2 fruit fly cellular contexts compared by ENCODE assay signal in genomic region chr3L:12587218-12587797, dm6.
TF ChIP-seq lines count a peak whose summit lies in the region.

No protein-coding gene starts in this region.

- TF ChIP-seq CTCF in whole organism, embryonic (GFP tag; optimal IDR thresholded peaks at IDR 0.05; lab: Kevin White, UChicago), result no peak

TF ChIP-seq in whole organism, embryonic, 481 proteins besides CTCF, POLR2A, EP300 and RAD21 (continues in another document):
- TF ChIP-seq CG4328 (GFP tag; optimal IDR thresholded peaks at IDR 0.05; lab: Kevin White, UChicago), result no peak
- TF ChIP-seq phol (tag; optimal IDR thresholded peaks at IDR 0.05; lab: Kevin White, UChicago), result peak; percentile 14
- no peak for TF ChIP-seq danr (GFP tag; IDR thresholded peaks at IDR 0.05; lab: Robert Waterston, UW)
- TF ChIP-seq CG11696 (GFP tag; IDR thresholded peaks at IDR 0.05; lab: Robert Waterston, UW), result peak; percentile 62
- peak; percentile 46 for TF ChIP-seq Sox100B (GFP tag; optimal IDR thresholded peaks at IDR 0.05; lab: Kevin White, UChicago)
- no peak for TF ChIP-seq lbe (GFP tag; optimal IDR thresholded peaks at IDR 0.05; lab: Kevin White, UChicago)
- peak in 1 of 2 experiments; percentile 24 for TF ChIP-seq Hr51 (GFP tag; optimal IDR thresholded peaks at IDR 0.05; lab: Kevin White, UChicago)
- no peak for TF ChIP-seq CG9932 (GFP tag; IDR thresholded peaks at IDR 0.05; lab: Robert Waterston, UW)
- no peak for TF ChIP-seq Trl (optimal IDR thresholded peaks at IDR 0.05; lab: Kevin White, UChicago)
- TF ChIP-seq Trl (GFP tag; optimal IDR thresholded peaks at IDR 0.05; lab: Kevin White, UChicago), result no peak
- no peak for TF ChIP-seq Oaz (GFP tag; IDR thresholded peaks at IDR 0.05; lab: Robert Waterston, UW)
- TF ChIP-seq gsb-n (tag; optimal IDR thresholded peaks at IDR 0.05; lab: Kevin White, UChicago), result peak; percentile 7
- no peak for TF ChIP-seq ci (GFP tag; IDR thresholded peaks at IDR 0.05; lab: Robert Waterston, UW)
- peak; percentile 78; the same call in 2 of the 3 replicates for TF ChIP-seq CG17361 (GFP tag; IDR thresholded peaks at IDR 0.05; lab: Robert Waterston, UW)
- TF ChIP-seq Dad (GFP tag; optimal IDR thresholded peaks at IDR 0.05; lab: Kevin White, UChicago), result no peak
- peak; percentile 22 for TF ChIP-seq CG9437 (GFP tag; optimal IDR thresholded peaks at IDR 0.05; lab: Kevin White, UChicago)
- no peak for TF ChIP-seq pros (GFP tag; optimal IDR thresholded peaks at IDR 0.05; lab: Kevin White, UChicago)
- peak; percentile 37 for TF ChIP-seq CG10979 (tag; optimal IDR thresholded peaks at IDR 0.05; lab: Kevin White, UChicago)
- TF ChIP-seq ara (GFP tag; IDR thresholded peaks at IDR 0.05; lab: Robert Waterston, UW), result 0 out of 2 replicates have a peak, but pooled peaks have one; percentile 21
- TF ChIP-seq fd96Cb (tag; optimal IDR thresholded peaks at IDR 0.05; lab: Kevin White, UChicago), result peak; percentile 0
- peak; percentile 8 for TF ChIP-seq CG7556 (GFP tag; optimal IDR thresholded peaks at IDR 0.05; lab: Kevin White, UChicago)
- peak; percentile 16 for TF ChIP-seq CoRest (tag; optimal IDR thresholded peaks at IDR 0.05; lab: Kevin White, UChicago)
- TF ChIP-seq CG4424 (GFP tag; optimal IDR thresholded peaks at IDR 0.05; lab: Kevin White, UChicago), result peak; percentile 6
- no peak for TF ChIP-seq al (GFP tag; IDR thresholded peaks at IDR 0.05; lab: Robert Waterston, UW)
- no peak for TF ChIP-seq fd64A (GFP tag; optimal IDR thresholded peaks at IDR 0.05; lab: Kevin White, UChicago)
- TF ChIP-seq GATAe (GFP tag; conservative IDR thresholded peaks at IDR 0.05; lab: Robert Waterston, UW), result no peak
- TF ChIP-seq Ravus (GFP tag; IDR thresholded peaks at IDR 0.05; lab: Robert Waterston, UW), result no peak
- TF ChIP-seq toy (GFP tag; IDR thresholded peaks at IDR 0.05; lab: Robert Waterston, UW), result no peak
- peak; percentile 60 for TF ChIP-seq CG11504 (tag; optimal IDR thresholded peaks at IDR 0.05; lab: Kevin White, UChicago)
- peak; percentile 7 for TF ChIP-seq CG13424 (tag; optimal IDR thresholded peaks at IDR 0.05; lab: Kevin White, UChicago)
- TF ChIP-seq Antp (GFP tag; optimal IDR thresholded peaks at IDR 0.05; lab: Kevin White, UChicago), result no peak
- peak; percentile 15 for TF ChIP-seq CG17829 (tag; optimal IDR thresholded peaks at IDR 0.05; lab: Kevin White, UChicago)
- peak; percentile 11 for TF ChIP-seq Blimp-1 (GFP tag; optimal IDR thresholded peaks at IDR 0.05; lab: Kevin White, UChicago)
- TF ChIP-seq CG17802 (tag; optimal IDR thresholded peaks at IDR 0.05; lab: Kevin White, UChicago), result no peak
- no peak for TF ChIP-seq cas (GFP tag; IDR thresholded peaks at IDR 0.05; lab: Robert Waterston, UW)
- peak in 1 of 3 experiments; percentile 17 for TF ChIP-seq lola (GFP tag; optimal IDR thresholded peaks at IDR 0.05; lab: Kevin White, UChicago)
- peak; percentile 3 for TF ChIP-seq Hr3 (GFP tag; optimal IDR thresholded peaks at IDR 0.05; lab: Kevin White, UChicago)
- no peak for TF ChIP-seq MESR4 (GFP tag; optimal IDR thresholded peaks at IDR 0.05; lab: Kevin White, UChicago)
- peak; percentile 53 for TF ChIP-seq gem (tag; optimal IDR thresholded peaks at IDR 0.05; lab: Kevin White, UChicago)
- no peak for TF ChIP-seq CG3281 (GFP tag; optimal IDR thresholded peaks at IDR 0.05; lab: Kevin White, UChicago)
- TF ChIP-seq grau (tag; optimal IDR thresholded peaks at IDR 0.05; lab: Kevin White, UChicago), result peak; percentile 12
- TF ChIP-seq CG18262 (tag; optimal IDR thresholded peaks at IDR 0.05; lab: Kevin White, UChicago), result peak; percentile 59
- TF ChIP-seq Hr39 (optimal IDR thresholded peaks at IDR 0.05; lab: Kevin White, UChicago), result no peak
- peak; percentile 8 for TF ChIP-seq CG8388 (GFP tag; optimal IDR thresholded peaks at IDR 0.05; lab: Kevin White, UChicago)
- TF ChIP-seq Xbp1 (GFP tag; optimal IDR thresholded peaks at IDR 0.05; lab: Kevin White, UChicago), result no peak
- no peak for TF ChIP-seq CG11398 (GFP tag; optimal IDR thresholded peaks at IDR 0.05; lab: Kevin White, UChicago)
- TF ChIP-seq CG1792 (GFP tag; optimal IDR thresholded peaks at IDR 0.05; lab: Kevin White, UChicago), result no peak

TF ChIP-seq in whole organism, prepupa, 60 proteins besides CTCF, POLR2A, EP300 and RAD21:
- TF ChIP-seq CG9139 (GFP tag; optimal IDR thresholded peaks at IDR 0.05; lab: Kevin White, UChicago), result no peak
- TF ChIP-seq Eip93F (GFP tag; optimal IDR thresholded peaks at IDR 0.05; lab: Kevin White, UChicago), result no peak
- TF ChIP-seq net (GFP tag; optimal IDR thresholded peaks at IDR 0.05; lab: Kevin White, UChicago), result no peak
- no peak for TF ChIP-seq CG15336 (GFP tag; IDR thresholded peaks at IDR 0.05; lab: Robert Waterston, UW)
- TF ChIP-seq Eip78C (GFP tag; lab: Kevin White, UChicago), result peak; percentile 8
- no peak for TF ChIP-seq Hr39 (GFP tag; optimal IDR thresholded peaks at IDR 0.05; lab: Kevin White, UChicago)
- TF ChIP-seq CG32006 (GFP tag; optimal IDR thresholded peaks at IDR 0.05; lab: Kevin White, UChicago), result peak; percentile 45
- TF ChIP-seq dsx (GFP tag; optimal IDR thresholded peaks at IDR 0.05; lab: Kevin White, UChicago; ENCODE audit: poor library complexity, severe bottlenecking), result no peak
- no peak for TF ChIP-seq CG8632 (GFP tag; optimal IDR thresholded peaks at IDR 0.05; lab: Kevin White, UChicago)
- TF ChIP-seq svp (GFP tag; lab: Kevin White, UChicago), result peak; percentile 54

Comparison
In these comparisons a context has a peak if more than half of its experiments do, and no peak if none do; other contexts are left out.
1. Of the 7 proteins assayed by ChIP-seq in both whole organism, embryonic and whole organism, prepupa: peak only in whole organism, embryonic: Blimp-1 and Sox102F; only in whole organism, prepupa: none; in both: none; in neither: 5.